Fruit fly (Drosophila melanogaster) whole organism, embryonic: Measurements from ENCODE around the gene CG33230.
A peak's percentile ranks its signal among the peaks of the same experiment; 100 is the strongest.

Source experiments
- Antp ChIP-seq: fragments of 200-800 bp; sonication (Bioruptor generic); optimal IDR thresholded peaks from 3 replicates; lab custom pipeline; 2016; ENCODE audit warnings: missing biosample characterization, missing genetic modification characterization
- Atf6 ChIP-seq: fragments of 200-800 bp; sonication (Bioruptor generic); IDR thresholded peaks from 2 replicates; pipeline ENCODE4 v1.3.6; 2022; ENCODE audit warnings: missing biosample characterization, missing genetic modification characterization
- Bgb ChIP-seq: fragments of 200-800 bp; sonication (Bioruptor generic); IDR thresholded peaks from 2 replicates; pipeline ENCODE4 v1.3.6; 2022; ENCODE audit warnings: missing biosample characterization, missing genetic modification characterization; ENCODE audit not compliant: partially characterized antibody
- C15 ChIP-seq: fragments of 200-800 bp; sonication (Bioruptor generic); IDR thresholded peaks from 3 replicates; pipeline ENCODE4 v1.3.6; 2022; ENCODE audit warnings: missing biosample characterization, missing genetic modification characterization
- CG1024 ChIP-seq: fragments of 200-800 bp; sonication (Bioruptor generic); IDR thresholded peaks from 2 replicates; pipeline ENCODE4 v1.3.6; 2022; ENCODE audit warnings: missing biosample characterization, missing genetic modification characterization
- CG10565 ChIP-seq: fragments of 200-800 bp; sonication (Bioruptor generic); optimal IDR thresholded peaks from 3 replicates; lab custom pipeline; 2016; ENCODE audit warnings: missing biosample characterization, mild to moderate bottlenecking, missing genetic modification characterization
- CG11723 ChIP-seq: fragments of 200-800 bp; sonication (Bioruptor generic); optimal IDR thresholded peaks from 2 replicates; lab custom pipeline; 2017; ENCODE audit warnings: missing biosample characterization, mild to moderate bottlenecking, missing genetic modification characterization
- CG12104 ChIP-seq: fragments of 200-800 bp; sonication (Bioruptor generic); optimal IDR thresholded peaks from 3 replicates; lab custom pipeline; 2016; ENCODE audit warnings: missing biosample characterization, missing genetic modification characterization
- CG12155 ChIP-seq: fragments of 200-800 bp; sonication (Bioruptor generic); optimal IDR thresholded peaks from 3 replicates; lab custom pipeline; 2016; ENCODE audit warnings: missing biosample characterization, missing genetic modification characterization
- CG13296 ChIP-seq: fragments of 200-800 bp; sonication (Bioruptor generic); optimal IDR thresholded peaks from 3 replicates; lab custom pipeline; 2018; ENCODE audit warnings: missing biosample characterization, mild to moderate bottlenecking, missing genetic modification characterization
- CG13424 ChIP-seq: fragments of 200-800 bp; sonication (Bioruptor generic); optimal IDR thresholded peaks from 2 replicates; lab custom pipeline; 2019; ENCODE audit warnings: missing biosample characterization, mild to moderate bottlenecking, missing genetic modification characterization, moderate library complexity
- CG13894 ChIP-seq: fragments of 200-800 bp; sonication (Bioruptor generic); optimal IDR thresholded peaks from 3 replicates; lab custom pipeline; 2018; ENCODE audit warnings: missing biosample characterization, mild to moderate bottlenecking, missing genetic modification characterization, moderate library complexity
- CG14441 ChIP-seq: fragments of 200-800 bp; sonication (Bioruptor generic); IDR thresholded peaks from 2 replicates; pipeline ENCODE4 v1.3.6; 2022; ENCODE audit warnings: missing biosample characterization, missing genetic modification characterization
- CG17361 ChIP-seq: fragments of 200-800 bp; sonication (Bioruptor generic); IDR thresholded peaks from 3 replicates; pipeline ENCODE4 v1.3.6; 2022; ENCODE audit warnings: missing biosample characterization, missing genetic modification characterization
- CG17802 ChIP-seq: fragments of 200-800 bp; sonication (Bioruptor generic); optimal IDR thresholded peaks from 2 replicates; lab custom pipeline; 2018; ENCODE audit warnings: missing biosample characterization, mild to moderate bottlenecking, missing genetic modification characterization, moderate library complexity
- CG30403 ChIP-seq: fragments of 200-800 bp; sonication (Bioruptor generic); optimal IDR thresholded peaks from 3 replicates; lab custom pipeline; 2016; ENCODE audit warnings: missing biosample characterization, missing genetic modification characterization
- CG34224 ChIP-seq: fragments of 200-800 bp; sonication (Bioruptor generic); IDR thresholded peaks from 3 replicates; pipeline ENCODE4 v1.3.6; 2022; ENCODE audit warnings: missing biosample characterization, missing genetic modification characterization; ENCODE audit not compliant: partially characterized antibody
- CG34422 ChIP-seq: fragments of 200-800 bp; sonication (Bioruptor generic); IDR thresholded peaks from 3 replicates; pipeline ENCODE4 v1.3.6; 2022; ENCODE audit warnings: missing biosample characterization, missing genetic modification characterization
- CG4360 ChIP-seq: fragments of 200-800 bp; sonication (Bioruptor generic); IDR thresholded peaks from 2 replicates; pipeline ENCODE4 v1.3.6; 2022; ENCODE audit warnings: missing biosample characterization, missing genetic modification characterization
- CG4617 ChIP-seq: fragments of 200-800 bp; sonication (Bioruptor generic); optimal IDR thresholded peaks from 3 replicates; lab custom pipeline; 2016; ENCODE audit warnings: missing biosample characterization, missing genetic modification characterization, borderline replicate concordance
- CG6272 ChIP-seq: fragments of 200-800 bp; sonication (Bioruptor generic); IDR thresholded peaks from 2 replicates; pipeline ENCODE4 v1.3.6; 2022; ENCODE audit warnings: missing biosample characterization, missing genetic modification characterization
- CG6689 ChIP-seq: fragments of 200-800 bp; sonication (Bioruptor generic); IDR thresholded peaks from 2 replicates; pipeline ENCODE4 v1.3.6; 2022; ENCODE audit warnings: missing biosample characterization, missing genetic modification characterization
- CG7372 ChIP-seq: fragments of 200-800 bp; sonication (Bioruptor generic); IDR thresholded peaks from 2 replicates; pipeline ENCODE4 v1.3.6; 2022; ENCODE audit warnings: missing biosample characterization, missing genetic modification characterization
- CG7839 ChIP-seq: fragments of 200-800 bp; sonication (Bioruptor generic); optimal IDR thresholded peaks from 3 replicates; lab custom pipeline; 2018; ENCODE audit warnings: missing biosample characterization, mild to moderate bottlenecking, missing genetic modification characterization, moderate library complexity
- CG8765 ChIP-seq: fragments of 200-800 bp; sonication (Bioruptor generic); IDR thresholded peaks from 2 replicates; pipeline ENCODE4 v1.3.6; 2022; ENCODE audit warnings: missing biosample characterization, missing genetic modification characterization
- Chrac-16 ChIP-seq: fragments of 200-800 bp; sonication (Bioruptor generic); optimal IDR thresholded peaks from 3 replicates; lab custom pipeline; 2016; ENCODE audit warnings: missing biosample characterization, missing genetic modification characterization
- Deaf1 ChIP-seq: fragments of 200-800 bp; optimal IDR thresholded peaks from 3 replicates; lab custom pipeline; 2019; ENCODE audit warnings: missing biosample characterization, mild to moderate bottlenecking, missing genetic modification characterization, moderate library complexity
- E2f1 ChIP-seq: fragments of 200-800 bp; sonication (Bioruptor generic); IDR thresholded peaks from 2 replicates; pipeline ENCODE4 v1.3.6; 2022; ENCODE audit warnings: missing biosample characterization, missing genetic modification characterization
- Gug ChIP-seq: fragments of 200-800 bp; sonication (Bioruptor generic); IDR thresholded peaks from 4 replicates; pipeline ENCODE4 v1.3.6; 2022; ENCODE audit warnings: missing biosample characterization, missing genetic modification characterization
- H15 ChIP-seq: fragments of 200-800 bp; sonication (Bioruptor generic); IDR thresholded peaks from 3 replicates; pipeline ENCODE4 v1.3.6; 2022; ENCODE audit warnings: missing biosample characterization, missing genetic modification characterization
- HHEX ChIP-seq: fragments of 200-800 bp; sonication (Bioruptor generic); optimal IDR thresholded peaks from 3 replicates; lab custom pipeline; 2017; ENCODE audit warnings: missing biosample characterization, mild to moderate bottlenecking, missing genetic modification characterization, missing genetic modification reagents
- Hand ChIP-seq: fragments of 200-800 bp; sonication (Bioruptor generic); optimal IDR thresholded peaks from 2 replicates; lab custom pipeline; 2017; ENCODE audit warnings: mild to moderate bottlenecking, missing biosample characterization, missing genetic modification reagents, missing genetic modification characterization
- Hmr ChIP-seq: fragments of 200-800 bp; sonication (Bioruptor generic); optimal IDR thresholded peaks from 3 replicates; lab custom pipeline; 2017; ENCODE audit warnings: mild to moderate bottlenecking, missing biosample characterization, missing genetic modification reagents, missing genetic modification characterization
- Jarid2 ChIP-seq: fragments of 200-800 bp; sonication (Bioruptor generic); optimal IDR thresholded peaks from 3 replicates; lab custom pipeline; 2017; ENCODE audit warnings: mild to moderate bottlenecking, missing biosample characterization, missing genetic modification reagents, missing genetic modification characterization
- Ptx1 ChIP-seq: fragments of 200-800 bp; sonication (Bioruptor generic); IDR thresholded peaks from 2 replicates; pipeline ENCODE4 v1.3.6; 2022; ENCODE audit warnings: missing biosample characterization, missing genetic modification characterization
- Stat92E ChIP-seq, 3 experiments: fragments of >200 bp in 2 of 3; fragments of 200-800 bp in 1 of 3; sonication (Bioruptor generic) in 1 of 3; optimal IDR thresholded peaks; 2 replicates each; lab custom pipeline; 2017 to 2019; ENCODE audit warnings: missing biosample characterization in 3 of 3, missing genetic modification characterization in 3 of 3, mild to moderate bottlenecking in 1 of 3, moderate library complexity in 1 of 3
- Xrp1 ChIP-seq: fragments of 200-800 bp; sonication (Bioruptor generic); IDR thresholded peaks from 2 replicates; pipeline ENCODE4 v1.3.6; 2022; ENCODE audit warnings: missing biosample characterization, missing genetic modification characterization
- al ChIP-seq: fragments of 200-800 bp; sonication (Bioruptor generic); IDR thresholded peaks from 2 replicates; pipeline ENCODE4 v1.3.6; 2022; ENCODE audit warnings: missing biosample characterization, missing genetic modification characterization
- bab2 ChIP-seq: fragments of 200-800 bp; sonication (Bioruptor generic); optimal IDR thresholded peaks from 2 replicates; lab custom pipeline; 2016; ENCODE audit warnings: missing biosample characterization, missing genetic modification characterization
- chif ChIP-seq, 2 experiments: fragments of 200-800 bp; sonication (Bioruptor generic); optimal IDR thresholded peaks; 3 replicates each; lab custom pipeline; 2016; ENCODE audit warnings: missing biosample characterization in 2 of 2, missing genetic modification characterization in 2 of 2
- dati ChIP-seq: fragments of 200-800 bp; sonication (Bioruptor generic); IDR thresholded peaks from 2 replicates; pipeline ENCODE4 v1.3.6; 2022; ENCODE audit warnings: missing biosample characterization, missing genetic modification characterization
- fu2 ChIP-seq: fragments of 200-800 bp; sonication (Bioruptor generic); optimal IDR thresholded peaks from 2 replicates; lab custom pipeline; 2016; ENCODE audit warnings: missing biosample characterization, missing genetic modification characterization
- grn ChIP-seq: fragments of 200-800 bp; sonication (Bioruptor generic); optimal IDR thresholded peaks from 3 replicates; lab custom pipeline; 2017; ENCODE audit warnings: missing biosample characterization, missing genetic modification characterization
- mam ChIP-seq: fragments of 200-800 bp; sonication (Bioruptor generic); optimal IDR thresholded peaks from 3 replicates; lab custom pipeline; 2016; ENCODE audit warnings: missing biosample characterization, missing genetic modification characterization
- nerfin-1 ChIP-seq: fragments of 200-800 bp; sonication (Bioruptor generic); optimal IDR thresholded peaks from 3 replicates; lab custom pipeline; 2019; ENCODE audit warnings: missing biosample characterization, mild to moderate bottlenecking, missing genetic modification characterization, moderate library complexity
- sc ChIP-seq, 3 experiments: fragments of >200 bp in 2 of 3; fragments of 200-800 bp in 1 of 3; sonication (Bioruptor generic) in 1 of 3; optimal IDR thresholded peaks; 2 replicates in 2 of 3; 3 replicates in 1 of 3; lab custom pipeline; 2017; ENCODE audit warnings: mild to moderate bottlenecking in 1 of 3, missing biosample characterization in 1 of 3, missing genetic modification characterization in 1 of 3, missing genetic modification reagents in 1 of 3
- sisA ChIP-seq: fragments of 200-800 bp; sonication (Bioruptor generic); IDR thresholded peaks from 2 replicates; pipeline ENCODE4 v1.3.6; 2022; ENCODE audit warnings: missing biosample characterization, missing genetic modification characterization
- toy ChIP-seq: fragments of 200-800 bp; sonication (Bioruptor generic); IDR thresholded peaks from 2 replicates; pipeline ENCODE4 v1.3.6; 2022; ENCODE audit warnings: missing biosample characterization, missing genetic modification characterization
- wor ChIP-seq: fragments of 200-800 bp; sonication (Bioruptor generic); IDR thresholded peaks from 2 replicates; pipeline ENCODE4 v1.3.6; 2022; ENCODE audit warnings: missing biosample characterization, missing genetic modification characterization
- z ChIP-seq: fragments of 200-800 bp; sonication (Bioruptor generic); IDR thresholded peaks from 3 replicates; pipeline ENCODE4 v1.3.6; 2022; ENCODE audit warnings: missing biosample characterization, missing genetic modification characterization
- zfh2 ChIP-seq: fragments of 200-800 bp; sonication (Bioruptor generic); optimal IDR thresholded peaks from 2 replicates; lab custom pipeline; 2016; ENCODE audit warnings: missing biosample characterization, missing genetic modification characterization

The CG33230 gene

DNA sequence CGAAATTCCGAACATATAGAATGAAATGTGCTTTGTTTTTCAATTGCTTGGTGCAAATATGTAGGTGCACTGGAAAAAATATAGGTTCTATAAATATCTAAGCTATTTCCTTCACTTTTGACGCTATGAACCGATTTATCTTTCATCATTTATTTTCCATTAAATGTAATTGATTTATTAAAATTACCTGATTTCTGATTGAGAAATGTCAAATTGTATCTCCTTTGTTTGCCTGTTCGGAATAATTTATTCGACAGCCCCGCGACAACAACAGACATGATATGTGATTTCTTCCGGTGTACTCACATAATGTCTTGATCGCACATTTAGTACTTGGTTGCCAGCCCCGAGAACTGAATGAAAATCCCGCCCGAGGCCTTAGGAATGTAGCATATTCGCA is 8.6 kb upstream of the CG33230 start (continued):
- TF ChIP-seq Gug (GFP tag; lab: Robert Waterston, UW) (peak; percentile 57; the same call in 2 of the 4 replicates), CG1024 (GFP tag; lab: Robert Waterston, UW) (no peak), sisA (GFP tag; lab: Robert Waterston, UW) (peak; percentile 24; the same call in 1 of the 2 replicates), CG4360 (no peak), CG8765 (no peak), CG17802 (no peak), nerfin-1 (tag; lab: Kevin White, UChicago) (no peak), chif (GFP tag; optimal IDR thresholded peaks at IDR 0.05; lab: Kevin White, UChicago) (peak in 1 of 2 experiments; percentile 13), H15 (GFP tag; lab: Robert Waterston, UW) (peak; percentile 43; the same call in 1 of the 3 replicates), Hmr (peak; percentile 57), CG30403 (GFP tag; lab: Kevin White, UChicago) (peak; percentile 50), zfh2 (GFP tag; lab: Kevin White, UChicago) (peak; percentile 16), CG34224 (GFP tag; lab: Robert Waterston, UW) (no peak), CG4617 (no peak), CG7839 (tag; lab: Kevin White, UChicago) (peak; percentile 76), CG13296 (GFP tag; lab: Kevin White, UChicago) (peak; percentile 12), CG34422 (0 out of 3 replicates have a peak, but pooled peaks have one; percentile 31), grn (GFP tag; lab: Kevin White, UChicago) (no peak), sc (optimal IDR thresholded peaks at IDR 0.05; lab: Kevin White, UChicago) (no peak), sc (GFP tag; optimal IDR thresholded peaks at IDR 0.05; lab: Kevin White, UChicago) (no peak), fu2 (GFP tag; lab: Kevin White, UChicago) (peak; percentile 16), Antp (GFP tag; lab: Kevin White, UChicago) (no peak), Stat92E (GFP tag; optimal IDR thresholded peaks at IDR 0.05; lab: Kevin White, UChicago) (no peak), bab2 (peak; percentile 25), wor (GFP tag; lab: Robert Waterston, UW) (peak; percentile 26; the same call in 1 of the 2 replicates), CG17361 (GFP tag; lab: Robert Waterston, UW) (peak; percentile 49; the same call in 1 of the 3 replicates), mam (GFP tag; lab: Kevin White, UChicago) (peak; percentile 45), Xrp1 (GFP tag; lab: Robert Waterston, UW) (no peak), CG14441 (GFP tag; lab: Robert Waterston, UW) (peak; percentile 56; the same call in 1 of the 2 replicates), Bgb (GFP tag; lab: Robert Waterston, UW) (no peak), Ptx1 (GFP tag; lab: Robert Waterston, UW) (peak; percentile 57), al (GFP tag; lab: Robert Waterston, UW) (peak; percentile 67), HHEX (GFP tag; lab: Kevin White, UChicago) (peak; percentile 34), Chrac-16 (GFP tag; lab: Kevin White, UChicago) (peak; percentile 9), toy (GFP tag; lab: Robert Waterston, UW) (no peak), Atf6 (GFP tag; lab: Robert Waterston, UW) (peak; percentile 70), CG6689 (peak; percentile 44; the same call in 1 of the 2 replicates), dati (GFP tag; lab: Robert Waterston, UW) (no peak), CG7372 (GFP tag; lab: Robert Waterston, UW) (peak; percentile 48; the same call in 1 of the 2 replicates), CG6272 (GFP tag; lab: Robert Waterston, UW) (no peak), Jarid2 (no peak), CG13894 (no peak), z (GFP tag; lab: Robert Waterston, UW) (no peak), CG10565 (GFP tag; lab: Kevin White, UChicago) (no peak), E2f1 (GFP tag; lab: Robert Waterston, UW) (no peak; the same call in 1 of the 2 replicates), Deaf1 (tag; lab: Kevin White, UChicago) (no peak), CG13424 (tag; lab: Kevin White, UChicago) (peak; percentile 5), CG12155 (peak; percentile 40), CG12104 (GFP tag; lab: Kevin White, UChicago) (peak; percentile 85), Hand (GFP tag; lab: Kevin White, UChicago) (peak; percentile 1), CG11723 (GFP tag; lab: Kevin White, UChicago) (no peak), C15 (GFP tag; lab: Robert Waterston, UW) (no peak)
